Worm (Caenorhabditis elegans): ENCODE measurements around the gene twk-36.

The twk-36 gene

ce11 chrV:17746959-17747358 lies at the start of gene twk-36:
Gene twk-36, minus strand, starts transcription at chrV:17747059.
- TF ChIP-seq ztf-11 (tag; optimal IDR thresholded peaks at IDR 0.05) (no peak), nhr-23 (tag; optimal IDR thresholded peaks at IDR 0.05) (no peak)

- TF ChIP-seq sma-9 (GFP tag; optimal IDR thresholded peaks at IDR 0.05) = no peak
- TF ChIP-seq sma-9 (tag; optimal IDR thresholded peaks at IDR 0.05) = no peak
- TF ChIP-seq elt-1 (tag; optimal IDR thresholded peaks at IDR 0.05) = no peak
- TF ChIP-seq mbf-1 (tag; optimal IDR thresholded peaks at IDR 0.05) = no peak
- TF ChIP-seq mab-5 (tag; optimal IDR thresholded peaks at IDR 0.05) = no peak
- no peak for TF ChIP-seq crh-2 (tag; optimal IDR thresholded peaks at IDR 0.05)
- TF ChIP-seq unc-55 (GFP tag; optimal IDR thresholded peaks at IDR 0.05) = no peak
Observed at ce11 chrV:17795655-17796054, 48.8 kb upstream of the twk-36 start, which contains the start of gene srh-288. Gene srh-288, minus strand, starts transcription at chrV:17795755.

ce11 chrV:17793986-17794385 lies 47.1 kb upstream of the twk-36 start, which contains the start of gene srh-289:
Gene srh-289, minus strand, starts transcription at chrV:17794086.
- TF ChIP-seq ZK546.5 (tag; optimal IDR thresholded peaks at IDR 0.05) = no peak
- TF ChIP-seq nhr-237 (tag; optimal IDR thresholded peaks at IDR 0.05) = no peak
- no peak for TF ChIP-seq nhr-21 (tag; optimal IDR thresholded peaks at IDR 0.05)
- TF ChIP-seq elt-1 (tag; optimal IDR thresholded peaks at IDR 0.05) = no peak
- no peak for TF ChIP-seq F13H6.1 (tag; optimal IDR thresholded peaks at IDR 0.05)
- no peak for TF ChIP-seq lin-13 (GFP tag; optimal IDR thresholded peaks at IDR 0.05)
- TF ChIP-seq nhr-6 (tag; optimal IDR thresholded peaks at IDR 0.05) = no peak
- no peak for TF ChIP-seq ceh-16 (tag; optimal IDR thresholded peaks at IDR 0.05)
- no peak for TF ChIP-seq lin-39 (tag; optimal IDR thresholded peaks at IDR 0.05)
- TF ChIP-seq nhr-23 (tag; optimal IDR thresholded peaks at IDR 0.05) = no peak
- TF ChIP-seq ztf-11 (tag; optimal IDR thresholded peaks at IDR 0.05) = no peak
- no peak for TF ChIP-seq nhr-10 (tag; optimal IDR thresholded peaks at IDR 0.05)
- no peak for TF ChIP-seq sma-9 (GFP tag; optimal IDR thresholded peaks at IDR 0.05)
- no peak for TF ChIP-seq sma-9 (tag; optimal IDR thresholded peaks at IDR 0.05)
- TF ChIP-seq mab-5 (tag; optimal IDR thresholded peaks at IDR 0.05) = no peak

- no peak for TF ChIP-seq ceh-82 (tag; optimal IDR thresholded peaks at IDR 0.05)
- no peak for TF ChIP-seq alr-1 (tag; optimal IDR thresholded peaks at IDR 0.05)
- no peak for TF ChIP-seq nhr-6 (tag; optimal IDR thresholded peaks at IDR 0.05)
- no peak for TF ChIP-seq C34F6.9 (tag; optimal IDR thresholded peaks at IDR 0.05)
- TF ChIP-seq R02D3.7 (tag; optimal IDR thresholded peaks at IDR 0.05) = no peak
- TF ChIP-seq blmp-1 (tag; optimal IDR thresholded peaks at IDR 0.05; ENCODE audit: insufficient read depth) = no peak
- TF ChIP-seq unc-62 (GFP tag; optimal IDR thresholded peaks at IDR 0.05) = no peak
- no peak for TF ChIP-seq elt-1 (tag; optimal IDR thresholded peaks at IDR 0.05)
- no peak for TF ChIP-seq nhr-129 (tag; optimal IDR thresholded peaks at IDR 0.05)
- TF ChIP-seq mdl-1 (tag; optimal IDR thresholded peaks at IDR 0.05) = no peak
- no peak for TF ChIP-seq lin-39 (tag; optimal IDR thresholded peaks at IDR 0.05)
- no peak for TF ChIP-seq nhr-10 (tag; optimal IDR thresholded peaks at IDR 0.05)
- TF ChIP-seq ama-1 (optimal IDR thresholded peaks at IDR 0.05) = no peak
- no peak for TF ChIP-seq sma-9 (GFP tag; optimal IDR thresholded peaks at IDR 0.05)
- no peak for TF ChIP-seq sma-9 (tag; optimal IDR thresholded peaks at IDR 0.05)
- TF ChIP-seq ZK546.5 (tag; optimal IDR thresholded peaks at IDR 0.05) = no peak
- TF ChIP-seq ztf-4 (tag; optimal IDR thresholded peaks at IDR 0.05) = no peak
- no peak for TF ChIP-seq unc-39 (tag; optimal IDR thresholded peaks at IDR 0.05)
- TF ChIP-seq ztf-11 (tag; optimal IDR thresholded peaks at IDR 0.05) = no peak
- no peak for TF ChIP-seq peb-1 (tag; optimal IDR thresholded peaks at IDR 0.05)
- no peak for TF ChIP-seq mab-5 (tag; optimal IDR thresholded peaks at IDR 0.05)
Observed at ce11 chrV:17790191-17790590, 43.3 kb upstream of the twk-36 start, which contains the start of gene srh-290. Gene srh-290, plus strand, starts transcription at chrV:17790491.

- TF ChIP-seq unc-55 (GFP tag; optimal IDR thresholded peaks at IDR 0.05) (no peak), ZK546.5 (tag; optimal IDR thresholded peaks at IDR 0.05) (no peak), lin-39 (tag; optimal IDR thresholded peaks at IDR 0.05) (no peak), Y55F3AM.14 (GFP tag; optimal IDR thresholded peaks at IDR 0.05) (no peak), nhr-77 (tag; optimal IDR thresholded peaks at IDR 0.05) (no peak), gmeb-1 (tag; optimal IDR thresholded peaks at IDR 0.05) (no peak), unc-62 (GFP tag; optimal IDR thresholded peaks at IDR 0.05) (no peak), mab-5 (tag; optimal IDR thresholded peaks at IDR 0.05) (no peak), skn-1 (tag; optimal IDR thresholded peaks at IDR 0.05) (no peak)
Observed at ce11 chrV:17784363-17784762, 37.5 kb upstream of the twk-36 start.
